Fruit fly (Drosophila melanogaster) whole organism, embryonic: ENCODE results near the gene CG17633.

Experiments
- CG11247 ChIP-seq: fragments of 200-800 bp; sonication (Bioruptor generic); IDR thresholded peaks from 2 replicates; pipeline ENCODE4 v1.3.6; 2022; ENCODE audit warnings: missing biosample characterization, missing genetic modification characterization
- CG11696 ChIP-seq: fragments of 200-800 bp; sonication (Bioruptor generic); IDR thresholded peaks from 2 replicates; pipeline ENCODE4 v1.3.6; 2022; ENCODE audit warnings: missing biosample characterization, missing genetic modification characterization
- CG12071 ChIP-seq: fragments of 200-800 bp; sonication (Bioruptor generic); optimal IDR thresholded peaks from 3 replicates; lab custom pipeline; 2018; ENCODE audit warnings: missing biosample characterization, mild to moderate bottlenecking, missing genetic modification characterization
- CG12219 ChIP-seq: fragments of 200-800 bp; sonication (Bioruptor generic); optimal IDR thresholded peaks from 3 replicates; lab custom pipeline; 2018; ENCODE audit warnings: missing biosample characterization, mild to moderate bottlenecking, missing genetic modification characterization
- CG13296 ChIP-seq: fragments of 200-800 bp; sonication (Bioruptor generic); optimal IDR thresholded peaks from 3 replicates; lab custom pipeline; 2018; ENCODE audit warnings: missing biosample characterization, mild to moderate bottlenecking, missing genetic modification characterization
- CG15269 ChIP-seq: fragments of 200-800 bp; sonication (Bioruptor generic); optimal IDR thresholded peaks from 2 replicates; lab custom pipeline; 2018; ENCODE audit warnings: missing biosample characterization, mild to moderate bottlenecking, missing genetic modification characterization, moderate library complexity
- CG1647 ChIP-seq: fragments of 200-800 bp; sonication (Bioruptor generic); optimal IDR thresholded peaks from 3 replicates; lab custom pipeline; 2016; ENCODE audit warnings: missing biosample characterization, missing genetic modification characterization
- CG16779 ChIP-seq: fragments of 200-800 bp; sonication (Bioruptor generic); IDR thresholded peaks from 2 replicates; pipeline ENCODE4 v1.3.6; 2022; ENCODE audit warnings: missing biosample characterization, missing genetic modification characterization
- CG17359 ChIP-seq: fragments of 200-800 bp; sonication (Bioruptor generic); optimal IDR thresholded peaks from 3 replicates; lab custom pipeline; 2018; ENCODE audit warnings: missing biosample characterization, mild to moderate bottlenecking, missing genetic modification characterization, moderate library complexity
- CG17361 ChIP-seq: fragments of 200-800 bp; sonication (Bioruptor generic); IDR thresholded peaks from 3 replicates; pipeline ENCODE4 v1.3.6; 2022; ENCODE audit warnings: missing biosample characterization, missing genetic modification characterization
- CG17568 ChIP-seq: fragments of 200-800 bp; sonication (Bioruptor generic); optimal IDR thresholded peaks from 2 replicates; lab custom pipeline; 2018; ENCODE audit warnings: missing biosample characterization, mild to moderate bottlenecking, missing genetic modification characterization, moderate library complexity
- CG2120 ChIP-seq: fragments of 200-800 bp; sonication (Bioruptor generic); optimal IDR thresholded peaks from 3 replicates; lab custom pipeline; 2016; ENCODE audit warnings: missing biosample characterization, missing genetic modification characterization
- CG2875 ChIP-seq: fragments of 200-800 bp; sonication (Bioruptor generic); optimal IDR thresholded peaks from 2 replicates; lab custom pipeline; 2017; ENCODE audit warnings: missing biosample characterization, mild to moderate bottlenecking, missing genetic modification characterization, missing genetic modification reagents
- CG31365 ChIP-seq: fragments of 200-800 bp; sonication (Bioruptor generic); optimal IDR thresholded peaks from 2 replicates; lab custom pipeline; 2018; ENCODE audit warnings: missing biosample characterization, mild to moderate bottlenecking, missing genetic modification characterization
- CG33213 ChIP-seq: fragments of 200-800 bp; sonication (Bioruptor generic); optimal IDR thresholded peaks from 3 replicates; lab custom pipeline; 2016; ENCODE audit warnings: missing biosample characterization, missing genetic modification characterization
- CG34422 ChIP-seq: fragments of 200-800 bp; sonication (Bioruptor generic); IDR thresholded peaks from 3 replicates; pipeline ENCODE4 v1.3.6; 2022; ENCODE audit warnings: missing biosample characterization, missing genetic modification characterization
- CG3995 ChIP-seq: fragments of 200-800 bp; sonication (Bioruptor generic); optimal IDR thresholded peaks from 3 replicates; lab custom pipeline; 2016; ENCODE audit warnings: missing biosample characterization, missing genetic modification characterization
- CG6272 ChIP-seq: fragments of 200-800 bp; sonication (Bioruptor generic); IDR thresholded peaks from 2 replicates; pipeline ENCODE4 v1.3.6; 2022; ENCODE audit warnings: missing biosample characterization, missing genetic modification characterization
- CG6854 ChIP-seq: fragments of 200-800 bp; sonication (Bioruptor generic); optimal IDR thresholded peaks from 3 replicates; lab custom pipeline; 2017; ENCODE audit warnings: missing biosample characterization, mild to moderate bottlenecking, missing genetic modification characterization
- CG8281 ChIP-seq: fragments of 200-800 bp; sonication (Bioruptor generic); optimal IDR thresholded peaks from 2 replicates; lab custom pipeline; 2018; ENCODE audit warnings: missing biosample characterization, mild to moderate bottlenecking, missing genetic modification characterization, moderate library complexity
- CG9215 ChIP-seq: fragments of 200-800 bp; sonication (Bioruptor generic); IDR thresholded peaks from 2 replicates; pipeline ENCODE4 v1.3.6; 2022; ENCODE audit warnings: missing biosample characterization, missing genetic modification characterization
- CG9932 ChIP-seq: fragments of 200-800 bp; sonication (Bioruptor generic); IDR thresholded peaks from 2 replicates; pipeline ENCODE4 v1.3.6; 2022; ENCODE audit warnings: missing biosample characterization, missing genetic modification characterization
- CrebB ChIP-seq: fragments of 200-800 bp; sonication (Bioruptor generic); optimal IDR thresholded peaks from 3 replicates; lab custom pipeline; 2018; ENCODE audit warnings: missing biosample characterization, mild to moderate bottlenecking, missing genetic modification characterization
- Dll ChIP-seq: fragments of 200-800 bp; sonication (Bioruptor generic); IDR thresholded peaks from 4 replicates; pipeline ENCODE4 v1.3.6; 2022; ENCODE audit warnings: missing biosample characterization, missing genetic modification characterization; ENCODE audit not compliant: partially characterized antibody
- Eip74EF ChIP-seq, 2 experiments: fragments of 200-800 bp in 1 of 2; fragments of >200 bp in 1 of 2; sonication (Bioruptor generic) in 1 of 2; optimal IDR thresholded peaks; 2 replicates each; lab custom pipeline; 2017 to 2019; ENCODE audit warnings: missing biosample characterization in 2 of 2, missing genetic modification characterization in 2 of 2, mild to moderate bottlenecking in 1 of 2, moderate library complexity in 1 of 2
- HLH54F ChIP-seq: fragments of 200-800 bp; sonication (Bioruptor generic); optimal IDR thresholded peaks from 3 replicates; lab custom pipeline; 2016; ENCODE audit warnings: missing biosample characterization, missing genetic modification characterization
- HmgZ ChIP-seq: fragments of 200-800 bp; sonication (Bioruptor generic); optimal IDR thresholded peaks from 2 replicates; lab custom pipeline; 2018; ENCODE audit warnings: missing biosample characterization, mild to moderate bottlenecking, missing genetic modification characterization
- Lhr ChIP-seq: fragments of 200-800 bp; sonication (Bioruptor generic); optimal IDR thresholded peaks from 3 replicates; lab custom pipeline; 2017; ENCODE audit warnings: mild to moderate bottlenecking, missing biosample characterization, missing genetic modification reagents, missing genetic modification characterization
- MBD-R2 ChIP-seq: fragments of 200-800 bp; sonication (Bioruptor generic); IDR thresholded peaks from 2 replicates; pipeline ENCODE4 v1.3.6; 2022; ENCODE audit warnings: missing biosample characterization, missing genetic modification characterization
- Max ChIP-seq: fragments of 200-800 bp; sonication (Bioruptor generic); optimal IDR thresholded peaks from 2 replicates; lab custom pipeline; 2016; ENCODE audit warnings: missing biosample characterization, mild to moderate bottlenecking, missing genetic modification characterization
- NFAT ChIP-seq: fragments of 200-800 bp; sonication (Bioruptor generic); IDR thresholded peaks from 2 replicates; pipeline ENCODE4 v1.3.6; 2022; ENCODE audit warnings: missing biosample characterization, missing genetic modification characterization
- Nf-YA ChIP-seq: fragments of 200-800 bp; sonication (Bioruptor generic); IDR thresholded peaks from 2 replicates; pipeline ENCODE4 v1.3.6; 2022; ENCODE audit warnings: missing biosample characterization, missing genetic modification characterization
- PHDP ChIP-seq: fragments of 200-800 bp; sonication (Bioruptor generic); optimal IDR thresholded peaks from 3 replicates; lab custom pipeline; 2018; ENCODE audit warnings: missing biosample characterization, mild to moderate bottlenecking, missing genetic modification characterization, moderate library complexity
- Six4 ChIP-seq: fragments of 200-800 bp; sonication (Bioruptor generic); optimal IDR thresholded peaks from 2 replicates; lab custom pipeline; 2016; ENCODE audit warnings: missing biosample characterization, missing genetic modification characterization
- ato ChIP-seq: fragments of 200-800 bp; sonication (Bioruptor generic); IDR thresholded peaks from 2 replicates; pipeline ENCODE4 v1.3.6; 2022; ENCODE audit warnings: missing biosample characterization, missing genetic modification characterization; ENCODE audit not compliant: partially characterized antibody
- crol ChIP-seq: fragments of 200-800 bp; sonication (Bioruptor generic); IDR thresholded peaks from 2 replicates; pipeline ENCODE4 v1.3.6; 2022; ENCODE audit warnings: missing biosample characterization, missing genetic modification characterization
- cwo ChIP-seq: fragments of 200-800 bp; sonication (Bioruptor generic); optimal IDR thresholded peaks from 3 replicates; lab custom pipeline; 2017; ENCODE audit warnings: missing biosample characterization, missing genetic modification characterization, mild to moderate bottlenecking, moderate library complexity, missing genetic modification reagents
- da ChIP-seq: fragments of 200-800 bp; sonication (Bioruptor generic); optimal IDR thresholded peaks from 2 replicates; lab custom pipeline; 2016; ENCODE audit warnings: missing biosample characterization, missing genetic modification characterization
- dysf ChIP-seq: fragments of 200-800 bp; sonication (Bioruptor generic); IDR thresholded peaks from 3 replicates; pipeline ENCODE4 v1.3.6; 2022; ENCODE audit warnings: missing biosample characterization, missing genetic modification characterization
- fu2 ChIP-seq: fragments of 200-800 bp; sonication (Bioruptor generic); optimal IDR thresholded peaks from 2 replicates; lab custom pipeline; 2016; ENCODE audit warnings: missing biosample characterization, missing genetic modification characterization
- lilli ChIP-seq: fragments of 200-800 bp; sonication (Bioruptor generic); optimal IDR thresholded peaks from 3 replicates; lab custom pipeline; 2016; ENCODE audit warnings: missing biosample characterization, missing genetic modification characterization
- lmd ChIP-seq: fragments of 200-800 bp; sonication (Bioruptor generic); IDR thresholded peaks from 2 replicates; pipeline ENCODE4 v1.3.6; 2022; ENCODE audit warnings: missing biosample characterization, missing genetic modification characterization
- nau ChIP-seq: fragments of 200-800 bp; sonication (Bioruptor generic); optimal IDR thresholded peaks from 3 replicates; lab custom pipeline; 2017; ENCODE audit warnings: missing biosample characterization, mild to moderate bottlenecking, missing genetic modification characterization, missing genetic modification reagents
- odd ChIP-seq: fragments of 200-800 bp; sonication (Bioruptor generic); optimal IDR thresholded peaks from 2 replicates; lab custom pipeline; 2017; ENCODE audit warnings: missing biosample characterization, mild to moderate bottlenecking, missing genetic modification characterization
- peb ChIP-seq: fragments of 200-800 bp; sonication (Bioruptor generic); IDR thresholded peaks from 2 replicates; pipeline ENCODE4 v1.3.6; 2022; ENCODE audit warnings: missing biosample characterization, missing genetic modification characterization
- pita ChIP-seq: fragments of 200-800 bp; sonication (Bioruptor generic); optimal IDR thresholded peaks from 2 replicates; lab custom pipeline; 2017; ENCODE audit warnings: missing biosample characterization, mild to moderate bottlenecking, missing genetic modification characterization
- rib ChIP-seq: fragments of 200-800 bp; sonication (Bioruptor generic); IDR thresholded peaks from 2 replicates; pipeline ENCODE4 v1.3.6; 2022; ENCODE audit warnings: missing biosample characterization, missing genetic modification characterization
- scrt ChIP-seq: fragments of 200-800 bp; sonication (Bioruptor generic); optimal IDR thresholded peaks from 2 replicates; lab custom pipeline; 2018; ENCODE audit warnings: missing biosample characterization, mild to moderate bottlenecking, missing genetic modification characterization, moderate library complexity
- sug ChIP-seq: fragments of 200-800 bp; optimal IDR thresholded peaks from 2 replicates; lab custom pipeline; 2019; ENCODE audit warnings: missing biosample characterization, mild to moderate bottlenecking, missing genetic modification characterization, moderate library complexity
- wor ChIP-seq: fragments of 200-800 bp; sonication (Bioruptor generic); IDR thresholded peaks from 2 replicates; pipeline ENCODE4 v1.3.6; 2022; ENCODE audit warnings: missing biosample characterization, missing genetic modification characterization
- zfh1 ChIP-seq: fragments of 200-800 bp; sonication (Bioruptor generic); IDR thresholded peaks from 3 replicates; pipeline ENCODE4 v1.3.6; 2022; ENCODE audit warnings: missing biosample characterization, missing genetic modification characterization

CG17633 gene

dm6 chr2L:9774980-9775628, 6.2 kb downstream of the CG17633 start, which contains the start of the genes ppk11 and ppk16 (continued):
- TF ChIP-seq ato (GFP tag; lab: Robert Waterston, UW), result no peak
- TF ChIP-seq Six4 (GFP tag; lab: Kevin White, UChicago), result no peak
- no peak for TF ChIP-seq CG11247 (GFP tag; lab: Robert Waterston, UW)
- TF ChIP-seq pita (GFP tag; lab: Kevin White, UChicago), result no peak
- TF ChIP-seq MBD-R2 (GFP tag; lab: Robert Waterston, UW), result no peak
- TF ChIP-seq CG8281 (tag; lab: Kevin White, UChicago), result peak; percentile 13
- no peak for TF ChIP-seq CG3995 (GFP tag; lab: Kevin White, UChicago)
- no peak for TF ChIP-seq CG12219 (GFP tag; lab: Kevin White, UChicago)
- no peak for TF ChIP-seq Lhr (GFP tag; lab: Kevin White, UChicago)
- TF ChIP-seq CG9215 (GFP tag; lab: Robert Waterston, UW), result no peak
- TF ChIP-seq cwo, result no peak
- no peak for TF ChIP-seq nau
- TF ChIP-seq scrt (GFP tag; lab: Kevin White, UChicago), result no peak
- TF ChIP-seq wor (GFP tag; lab: Robert Waterston, UW), result no peak
- no peak for TF ChIP-seq Max (GFP tag; lab: Kevin White, UChicago)
- TF ChIP-seq sug, result no peak
- no peak for TF ChIP-seq CG17361 (GFP tag; lab: Robert Waterston, UW)
- no peak for TF ChIP-seq CG17359 (tag; lab: Kevin White, UChicago)
- no peak for TF ChIP-seq CG15269
- no peak for TF ChIP-seq CG9932 (GFP tag; lab: Robert Waterston, UW)
- no peak for TF ChIP-seq da (GFP tag; lab: Kevin White, UChicago)
- no peak for TF ChIP-seq odd (GFP tag; lab: Kevin White, UChicago)
- no peak for TF ChIP-seq Dll (GFP tag; lab: Robert Waterston, UW)
- TF ChIP-seq CG11696 (GFP tag; lab: Robert Waterston, UW), result no peak
- TF ChIP-seq lmd, result no peak
- peak; percentile 31 for TF ChIP-seq CG12071
- no peak for TF ChIP-seq CrebB (tag; lab: Kevin White, UChicago)
- TF ChIP-seq CG31365 (tag; lab: Kevin White, UChicago), result no peak
- TF ChIP-seq lilli (GFP tag; lab: Kevin White, UChicago), result no peak
- no peak for TF ChIP-seq CG2120 (GFP tag; lab: Kevin White, UChicago)
- TF ChIP-seq CG33213, result peak; percentile 21
- TF ChIP-seq CG17568 (GFP tag; lab: Kevin White, UChicago), result no peak
- TF ChIP-seq HmgZ (tag; lab: Kevin White, UChicago), result no peak
- TF ChIP-seq CG6854 (GFP tag; lab: Kevin White, UChicago), result no peak
- no peak for TF ChIP-seq Nf-YA
- TF ChIP-seq NFAT (GFP tag; lab: Robert Waterston, UW), result no peak
- no peak for TF ChIP-seq CG1647
- no peak for TF ChIP-seq CG34422 (GFP tag; lab: Robert Waterston, UW)
- peak; percentile 47 for TF ChIP-seq CG2875 (GFP tag; lab: Kevin White, UChicago)
- TF ChIP-seq peb (GFP tag; lab: Robert Waterston, UW), result no peak
- TF ChIP-seq CG16779 (GFP tag; lab: Robert Waterston, UW), result no peak
- peak; percentile 46 for TF ChIP-seq CG13296 (GFP tag; lab: Kevin White, UChicago)
- TF ChIP-seq rib (GFP tag; lab: Robert Waterston, UW), result no peak
- TF ChIP-seq PHDP (tag; lab: Kevin White, UChicago), result peak; percentile 46
- TF ChIP-seq zfh1 (GFP tag; lab: Robert Waterston, UW), result 0 out of 3 replicates have a peak, but pooled peaks have one; percentile 25
- TF ChIP-seq Eip74EF (GFP tag; optimal IDR thresholded peaks at IDR 0.05; lab: Kevin White, UChicago), result peak in 1 of 2 experiments; percentile 42
- TF ChIP-seq dysf (GFP tag; lab: Robert Waterston, UW), result no peak; the same call in 2 of the 3 replicates
- no peak for TF ChIP-seq CG6272 (GFP tag; lab: Robert Waterston, UW)
- no peak for TF ChIP-seq crol (GFP tag; lab: Robert Waterston, UW)
- TF ChIP-seq HLH54F (GFP tag; lab: Kevin White, UChicago), result no peak
- no peak for TF ChIP-seq fu2 (GFP tag; lab: Kevin White, UChicago)
